Fruit fly (Drosophila melanogaster): Measurements from ENCODE around the gene PpD3.

PpD3 gene

dm6 chr3R:9767620-9768592 is 20.2 kb downstream of the PpD3 start, which contains the start of gene Naa80 (continued):
- TF ChIP-seq lola (GFP tag; optimal IDR thresholded peaks at IDR 0.05) (no peak), CG13296 (GFP tag; optimal IDR thresholded peaks at IDR 0.05) (peak; percentile 64), lilli (GFP tag; optimal IDR thresholded peaks at IDR 0.05) (peak; percentile 75), Side (GFP tag; optimal IDR thresholded peaks at IDR 0.05) (peak; percentile 83), bab2 (GFP tag; optimal IDR thresholded peaks at IDR 0.05) (peak; percentile 66), CG7839 (tag; optimal IDR thresholded peaks at IDR 0.05) (peak; percentile 54), CG7357 (GFP tag; IDR thresholded peaks at IDR 0.05) (no peak), Doc3 (GFP tag; IDR thresholded peaks at IDR 0.05; ENCODE audit: partially characterized antibody) (no peak), CG15514 (GFP tag; optimal IDR thresholded peaks at IDR 0.05) (peak; percentile 83), CG10543 (GFP tag; optimal IDR thresholded peaks at IDR 0.05) (peak; percentile 72), CG31365 (tag; optimal IDR thresholded peaks at IDR 0.05) (no peak), CG7556 (GFP tag; optimal IDR thresholded peaks at IDR 0.05) (peak; percentile 48), bbx (GFP tag; IDR thresholded peaks at IDR 0.05; ENCODE audit: partially characterized antibody) (peak; percentile 65), CG11504 (tag; optimal IDR thresholded peaks at IDR 0.05) (no peak), gro (GFP tag; optimal IDR thresholded peaks at IDR 0.05) (peak; percentile 90), CG8765 (GFP tag; IDR thresholded peaks at IDR 0.05) (peak; percentile 38; the same call in 1 of the 2 replicates), HLH54F (GFP tag; optimal IDR thresholded peaks at IDR 0.05) (peak; percentile 83), CG15073 (GFP tag; optimal IDR thresholded peaks at IDR 0.05) (no peak), toy (GFP tag; IDR thresholded peaks at IDR 0.05) (no peak; the same call in 1 of the 2 replicates), NFAT (GFP tag; IDR thresholded peaks at IDR 0.05) (peak; percentile 87), Sin3A (optimal IDR thresholded peaks at IDR 0.05) (peak; percentile 76), CG17802 (tag; optimal IDR thresholded peaks at IDR 0.05) (peak; percentile 33), wor (GFP tag; IDR thresholded peaks at IDR 0.05) (no peak), CG4617 (GFP tag; optimal IDR thresholded peaks at IDR 0.05; ENCODE audit: borderline replicate concordance) (peak; percentile 98), NfI (GFP tag; optimal IDR thresholded peaks at IDR 0.05) (peak; percentile 82), vvl (GFP tag; IDR thresholded peaks at IDR 0.05) (peak; percentile 72), ab (GFP tag; optimal IDR thresholded peaks at IDR 0.05) (no peak), CG1024 (GFP tag; IDR thresholded peaks at IDR 0.05) (peak; percentile 48; the same call in 1 of the 2 replicates), ftz-f1 (GFP tag; optimal IDR thresholded peaks at IDR 0.05) (peak; percentile 88), cad (GFP tag; optimal IDR thresholded peaks at IDR 0.05) (no peak), ems (GFP tag; optimal IDR thresholded peaks at IDR 0.05) (peak; percentile 75), Nf-YA (GFP tag; IDR thresholded peaks at IDR 0.05) (no peak), sqz (GFP tag; optimal IDR thresholded peaks at IDR 0.05) (no peak), Sry-β (GFP tag; optimal IDR thresholded peaks at IDR 0.05) (no peak), BEAF-32 (GFP tag; optimal IDR thresholded peaks at IDR 0.05) (peak; percentile 56), D19A (tag; optimal IDR thresholded peaks at IDR 0.05) (peak; percentile 25), CG4820 (GFP tag; optimal IDR thresholded peaks at IDR 0.05) (peak; percentile 8), aop (GFP tag; IDR thresholded peaks at IDR 0.05) (no peak), dmrt11E (tag; optimal IDR thresholded peaks at IDR 0.05) (peak; percentile 16), pzg (GFP tag; optimal IDR thresholded peaks at IDR 0.05) (peak; percentile 94), ttk (GFP tag; IDR thresholded peaks at IDR 0.05) (peak; percentile 46), dimm (GFP tag; IDR thresholded peaks at IDR 0.05) (no peak), Mrtf (GFP tag; IDR thresholded peaks at IDR 0.05) (no peak), gem (tag; optimal IDR thresholded peaks at IDR 0.05) (no peak), Xrp1 (GFP tag; IDR thresholded peaks at IDR 0.05) (peak; percentile 59; the same call in 1 of the 2 replicates), onecut (GFP tag; IDR thresholded peaks at IDR 0.05) (peak; percentile 41; the same call in 1 of the 2 replicates), CG17359 (tag; optimal IDR thresholded peaks at IDR 0.05) (peak; percentile 26), dm (GFP tag; optimal IDR thresholded peaks at IDR 0.05) (peak; percentile 67), CG9876 (GFP tag; optimal IDR thresholded peaks at IDR 0.05) (peak; percentile 76)

Measured in whole organism, embryonic.